Worm (Caenorhabditis elegans) whole organism, L4 larva: ENCODE results near the gene C29A12.6.

ENCODE experiments used
- F10B5.3 ChIP-seq: sonication (generic microtip); optimal IDR thresholded peaks from 2 replicates; lab custom pipeline; 2016; ENCODE audit warnings: mild to moderate bottlenecking, missing genetic modification characterization, missing compliant biosample characterization
- F44E2.7 ChIP-seq: fragments of 200-800 bp; sonication (Bioruptor generic); IDR thresholded peaks from 2 replicates; pipeline ENCODE4 v2.1.2; 2022; ENCODE audit warnings: missing genetic modification characterization, missing compliant biosample characterization
- R02D3.7 ChIP-seq: fragments of 150-350 bp; sonication (generic microtip); optimal IDR thresholded peaks from 3 replicates; lab custom pipeline; 2014; ENCODE audit warnings: missing biosample characterization, missing genetic modification characterization
- T20F7.1 ChIP-seq: fragments of 200-800 bp; sonication (Bioruptor generic); optimal IDR thresholded peaks from 2 replicates; lab custom pipeline; 2018; ENCODE audit warnings: mild to moderate bottlenecking, missing genetic modification characterization, missing compliant biosample characterization
- T26A8.4 ChIP-seq: fragments of 200-800 bp; sonication (Bioruptor generic); IDR thresholded peaks from 2 replicates; pipeline ENCODE4 v1.3.6; 2022; ENCODE audit warnings: missing genetic modification characterization, missing compliant biosample characterization
- Y48G9A.11 ChIP-seq: fragments of 200-800 bp; sonication (Bioruptor generic); IDR thresholded peaks from 2 replicates; pipeline ENCODE4 v1.3.6; 2022; ENCODE audit warnings: missing genetic modification reagents, missing genetic modification characterization, missing compliant biosample characterization
- ZK337.2 ChIP-seq: fragments of 200-800 bp; sonication (Bioruptor generic); IDR thresholded peaks from 2 replicates; pipeline ENCODE4 v1.3.6; 2022; ENCODE audit warnings: missing genetic modification reagents, missing genetic modification characterization, missing compliant biosample characterization
- aly-2 ChIP-seq: sonication (generic microtip); optimal IDR thresholded peaks from 2 replicates; lab custom pipeline; 2018; ENCODE audit warnings: missing biosample characterization, missing genetic modification characterization
- ama-1 ChIP-seq: fragments of 150-350 bp; optimal IDR thresholded peaks from 2 replicates; lab custom pipeline; 2014; ENCODE audit warnings: inconsistent platforms, mixed read lengths
- attf-4 ChIP-seq: sonication (generic microtip); optimal IDR thresholded peaks from 3 replicates; lab custom pipeline; 2017; ENCODE audit warnings: missing biosample characterization, missing genetic modification characterization
- ceh-28 ChIP-seq: fragments of 150-350 bp; optimal IDR thresholded peaks from 2 replicates; lab custom pipeline; 2014; ENCODE audit warnings: missing biosample characterization, missing genetic modification reagents, missing genetic modification characterization
- daf-12 ChIP-seq: fragments of 150-350 bp; optimal IDR thresholded peaks from 2 replicates; lab custom pipeline; 2014; ENCODE audit warnings: missing biosample characterization, missing genetic modification reagents, missing genetic modification characterization
- dmd-6 ChIP-seq: fragments of 200-800 bp; sonication (Bioruptor generic); IDR thresholded peaks from 2 replicates; pipeline ENCODE4 v1.3.6; 2022; ENCODE audit warnings: missing genetic modification reagents, missing genetic modification characterization, missing compliant biosample characterization
- dmd-8 ChIP-seq: fragments of 200-800 bp; sonication (Bioruptor generic); IDR thresholded peaks from 2 replicates; pipeline ENCODE4 v1.3.6; 2022; ENCODE audit warnings: missing genetic modification characterization, missing compliant biosample characterization
- dpl-1 ChIP-seq: fragments of 150-350 bp; optimal IDR thresholded peaks from 2 replicates; lab custom pipeline; 2014; ENCODE audit warnings: missing biosample characterization, missing genetic modification reagents, missing genetic modification characterization
- duxl-1 ChIP-seq: sonication (generic microtip); optimal IDR thresholded peaks from 2 replicates; lab custom pipeline; 2016; ENCODE audit warnings: mild to moderate bottlenecking, missing genetic modification characterization, moderate library complexity, missing compliant biosample characterization; ENCODE audit not compliant: poor library complexity
- dve-1 ChIP-seq: sonication (generic microtip); optimal IDR thresholded peaks from 2 replicates; lab custom pipeline; 2017; ENCODE audit warnings: antibody characterized with exemption, mild to moderate bottlenecking, missing genetic modification characterization, missing compliant biosample characterization; ENCODE audit not compliant: insufficient read depth
- gei-8 ChIP-seq: fragments of 200-800 bp; sonication (Bioruptor generic); optimal IDR thresholded peaks from 2 replicates; lab custom pipeline; 2018; ENCODE audit warnings: mild to moderate bottlenecking, missing genetic modification characterization, missing compliant biosample characterization
- hif-1 ChIP-seq, 2 experiments: sonication (generic microtip); optimal IDR thresholded peaks; 2 replicates each; lab custom pipeline; 2016 to 2017; ENCODE audit warnings: missing compliant biosample characterization in 2 of 2, missing genetic modification characterization in 2 of 2, missing genetic modification reagents in 2 of 2, missing genotype in 2 of 2, mild to moderate bottlenecking in 1 of 2
- jun-1 ChIP-seq: fragments of 150-350 bp; optimal IDR thresholded peaks from 2 replicates; lab custom pipeline; 2014; ENCODE audit warnings: missing biosample characterization, missing genetic modification reagents, missing genetic modification characterization
- lim-7 ChIP-seq: fragments of 200-800 bp; sonication (Bioruptor generic); IDR thresholded peaks from 2 replicates; pipeline ENCODE4 v1.3.6; 2022; ENCODE audit warnings: missing genetic modification characterization, missing compliant biosample characterization
- lin-29 ChIP-seq: fragments of 200-800 bp; sonication (Bioruptor generic); IDR thresholded peaks from 2 replicates; pipeline ENCODE4 v1.3.6; 2022; ENCODE audit warnings: missing genetic modification reagents, missing genetic modification characterization, missing compliant biosample characterization
- lir-3 ChIP-seq: sonication (generic microtip); optimal IDR thresholded peaks from 2 replicates; lab custom pipeline; 2016; ENCODE audit warnings: mild to moderate bottlenecking, missing genetic modification characterization, missing compliant biosample characterization
- lsy-2 ChIP-seq, 2 experiments: fragments of 150-350 bp in 1 of 2; sonication (generic microtip) in 1 of 2; optimal IDR thresholded peaks; 2 replicates each; lab custom pipeline; 2014 to 2017; ENCODE audit warnings: missing biosample characterization in 2 of 2, missing genetic modification characterization in 2 of 2
- mes-2 ChIP-seq: sonication (generic microtip); optimal IDR thresholded peaks from 2 replicates; lab custom pipeline; 2016; ENCODE audit warnings: missing genotype, mild to moderate bottlenecking, missing genetic modification characterization, missing compliant biosample characterization; ENCODE audit not compliant: poor library complexity, severe bottlenecking
- mxl-2 ChIP-seq: fragments of 200-800 bp; sonication (Bioruptor generic); conservative IDR thresholded peaks from 2 replicates; pipeline ENCODE4 v1.3.6; 2022; ENCODE audit warnings: missing genetic modification reagents, missing genetic modification characterization, missing compliant biosample characterization
- mxl-3 ChIP-seq: fragments of 200-800 bp; sonication (Bioruptor generic); optimal IDR thresholded peaks from 2 replicates; lab custom pipeline; 2018; ENCODE audit warnings: mild to moderate bottlenecking, missing genetic modification characterization, missing compliant biosample characterization
- nhr-102 ChIP-seq: sonication (generic microtip); optimal IDR thresholded peaks from 2 replicates; lab custom pipeline; 2016; ENCODE audit warnings: mild to moderate bottlenecking, missing genetic modification characterization, moderate library complexity, missing compliant biosample characterization
- nhr-48 ChIP-seq: sonication (generic microtip); optimal IDR thresholded peaks from 2 replicates; lab custom pipeline; 2016; ENCODE audit warnings: mild to moderate bottlenecking, missing genetic modification characterization, missing compliant biosample characterization
- nhr-77 ChIP-seq: fragments of 150-350 bp; optimal IDR thresholded peaks from 2 replicates; lab custom pipeline; 2014; ENCODE audit warnings: missing biosample characterization, missing genetic modification characterization
- rbr-2 ChIP-seq: sonication (generic microtip); optimal IDR thresholded peaks from 2 replicates; lab custom pipeline; 2016; ENCODE audit warnings: missing genotype, missing genetic modification characterization, missing compliant biosample characterization
- saeg-2 ChIP-seq: fragments of 200-800 bp; sonication (Bioruptor generic); IDR thresholded peaks from 2 replicates; pipeline ENCODE4 v1.3.6; 2022; ENCODE audit warnings: missing genetic modification reagents, missing genetic modification characterization, missing compliant biosample characterization
- set-16 ChIP-seq: fragments of 200-800 bp; sonication (Bioruptor generic); IDR thresholded peaks from 2 replicates; pipeline ENCODE4 v1.3.6; 2022; ENCODE audit warnings: missing genetic modification reagents, missing genetic modification characterization, missing compliant biosample characterization
- snpc-1.2 ChIP-seq: fragments of 200-800 bp; sonication (Bioruptor generic); IDR thresholded peaks from 2 replicates; pipeline ENCODE4 v1.3.6; 2022; ENCODE audit warnings: missing genetic modification reagents, missing genetic modification characterization, missing compliant biosample characterization
- spr-3 ChIP-seq: fragments of 200-800 bp; sonication (Bioruptor generic); optimal IDR thresholded peaks from 2 replicates; lab custom pipeline; 2018; ENCODE audit warnings: mild to moderate bottlenecking, missing genetic modification characterization, missing compliant biosample characterization
- tra-1 ChIP-seq: fragments of 200-800 bp; sonication (Bioruptor generic); IDR thresholded peaks from 2 replicates; pipeline ENCODE4 v1.3.6; 2022; ENCODE audit warnings: missing genetic modification reagents, missing genetic modification characterization, missing compliant biosample characterization
- unc-130 ChIP-seq: sonication (generic microtip); optimal IDR thresholded peaks from 2 replicates; lab custom pipeline; 2016; ENCODE audit warnings: missing genetic modification reagents, missing genetic modification characterization, missing compliant biosample characterization
- unc-62 ChIP-seq, 3 experiments: fragments of 150-350 bp in 1 of 3; sonication (generic microtip); optimal IDR thresholded peaks in 2 of 3; peaks in 1 of 3; 1 replicate in 1 of 3; 2 replicates in 2 of 3; lab custom pipeline; 2014 to 2017; ENCODE audit warnings: missing biosample characterization in 3 of 3, missing genetic modification characterization in 3 of 3, missing genetic modification reagents in 3 of 3, missing genotype in 1 of 3
- zfp-2 ChIP-seq: sonication (generic microtip); optimal IDR thresholded peaks from 2 replicates; lab custom pipeline; 2016; ENCODE audit warnings: mild to moderate bottlenecking, missing genetic modification characterization, missing compliant biosample characterization
- zfp-3 ChIP-seq: fragments of 200-800 bp; sonication (Bioruptor generic); conservative IDR thresholded peaks from 2 replicates; pipeline ENCODE4 v1.3.6; 2022; ENCODE audit warnings: missing genetic modification reagents, missing genetic modification characterization, missing compliant biosample characterization
- zip-11 ChIP-seq: fragments of 200-800 bp; sonication (Bioruptor generic); IDR thresholded peaks from 2 replicates; pipeline ENCODE4 v1.3.6; 2022; ENCODE audit warnings: missing genetic modification characterization, missing compliant biosample characterization
- zip-2 ChIP-seq: fragments of 150-350 bp; optimal IDR thresholded peaks from 2 replicates; lab custom pipeline; 2014; ENCODE audit warnings: missing biosample characterization, missing genetic modification characterization

The C29A12.6 gene

DNA sequence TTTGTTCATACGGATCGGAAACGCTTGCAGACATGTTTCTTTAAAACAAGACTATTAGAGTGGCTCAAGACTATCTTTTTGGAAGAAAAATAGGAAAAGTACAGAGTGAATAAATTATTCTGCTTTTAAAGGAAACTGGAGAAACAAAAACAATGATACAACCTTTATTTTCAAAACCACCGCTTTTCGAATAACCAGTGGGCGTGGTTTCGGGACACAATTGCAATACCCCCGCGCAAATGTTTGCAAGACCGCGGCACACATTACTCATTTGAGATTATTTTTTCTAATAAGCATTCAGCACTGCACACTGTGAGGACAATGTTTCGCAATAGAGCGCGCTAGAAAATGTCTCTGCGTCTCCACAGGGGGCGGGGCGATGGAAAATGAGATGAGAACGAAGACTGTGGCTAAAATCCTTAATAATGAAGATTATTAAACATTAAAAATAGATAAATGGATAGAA lies 39.1 kb upstream of the C29A12.6 start, which contains the start of gene plrg-1 (continued):
- TF ChIP-seq duxl-1 (tag; lab: Kevin White, UChicago) = peak; percentile 90
- TF ChIP-seq mxl-3 (GFP tag; lab: Kevin White, UChicago) = peak; percentile 93
- peak; percentile 78; the same call in 1 of the 2 replicates for TF ChIP-seq dmd-8 (GFP tag; lab: Robert Waterston, UW)
- no peak for TF ChIP-seq attf-4 (tag; lab: Kevin White, UChicago)
- TF ChIP-seq dve-1 = peak; percentile 91
- TF ChIP-seq mxl-2 (GFP tag; lab: Robert Waterston, UW) = 0 out of 2 replicates have a peak, but pooled peaks have one; percentile 50
- peak; percentile 93 for TF ChIP-seq T26A8.4
- peak; percentile 83 for TF ChIP-seq nhr-77
- peak; percentile 72; the same call in 1 of the 2 replicates for TF ChIP-seq saeg-2 (GFP tag; lab: Robert Waterston, UW)
- TF ChIP-seq ama-1 = no peak
- TF ChIP-seq lsy-2 (tag; optimal IDR thresholded peaks at IDR 0.05; lab: Kevin White, UChicago) = peak; percentile 50 to 89
- peak; percentile 88 for TF ChIP-seq unc-130 (GFP tag; lab: Kevin White, UChicago)
- TF ChIP-seq F44E2.7 = no peak
- TF ChIP-seq hif-1 (tag; optimal IDR thresholded peaks at IDR 0.05; lab: Kevin White, UChicago) = peak in 1 of 2 experiments; percentile 80
- TF ChIP-seq zip-2 (tag; lab: Kevin White, UChicago) = peak; percentile 12
- peak; percentile 43 for TF ChIP-seq jun-1 (tag; lab: Kevin White, UChicago)
- TF ChIP-seq daf-12 (tag; lab: Kevin White, UChicago) = no peak
- no peak for TF ChIP-seq aly-2 (tag; lab: Kevin White, UChicago)
- peak; percentile 85 for TF ChIP-seq rbr-2 (tag; lab: Kevin White, UChicago)
- no peak for TF ChIP-seq zfp-2
- TF ChIP-seq Y48G9A.11 (GFP tag; lab: Robert Waterston, UW) = peak; percentile 80
- TF ChIP-seq mes-2 = peak; percentile 97
- TF ChIP-seq lim-7 (GFP tag; lab: Robert Waterston, UW) = peak; percentile 54; the same call in 1 of the 2 replicates
- no peak for TF ChIP-seq R02D3.7
- peak in 1 of 2 experiments; percentile 69 for TF ChIP-seq unc-62 (GFP tag; optimal IDR thresholded peaks at IDR 0.05 in 1 of 2; lab: Kevin White, UChicago)
- TF ChIP-seq unc-62 (tag; optimal IDR thresholded peaks at IDR 0.05; lab: Kevin White, UChicago) = no peak
- no peak for TF ChIP-seq T20F7.1 (GFP tag; lab: Kevin White, UChicago)
- TF ChIP-seq lir-3 = no peak
- TF ChIP-seq lin-29 (GFP tag; lab: Robert Waterston, UW) = peak; percentile 76
- no peak for TF ChIP-seq ceh-28 (tag; lab: Kevin White, UChicago)
- peak; percentile 82 for TF ChIP-seq dpl-1
- no peak for TF ChIP-seq ZK337.2
- TF ChIP-seq gei-8 (GFP tag; lab: Kevin White, UChicago) = peak; percentile 16
- peak; percentile 63; the same call in 1 of the 2 replicates for TF ChIP-seq zip-11
- TF ChIP-seq spr-3 (GFP tag; lab: Kevin White, UChicago) = no peak
- TF ChIP-seq nhr-102 (tag; lab: Kevin White, UChicago) = peak; percentile 85
- peak; percentile 60 for TF ChIP-seq F10B5.3 (tag; lab: Kevin White, UChicago)
- TF ChIP-seq zfp-3 = peak; percentile 81
- no peak for TF ChIP-seq set-16 (GFP tag; lab: Robert Waterston, UW)
- peak; percentile 81 for TF ChIP-seq tra-1 (GFP tag; lab: Robert Waterston, UW)
- TF ChIP-seq nhr-48 (tag; lab: Kevin White, UChicago) = peak; percentile 78
- peak; percentile 67; the same call in 1 of the 2 replicates for TF ChIP-seq snpc-1.2 (GFP tag; lab: Robert Waterston, UW)
- peak; percentile 82 for TF ChIP-seq dmd-6
